Worm (Caenorhabditis elegans): ENCODE measurements around the gene fbxb-18.

The fbxb-18 gene

ce11 chrII:1682218-1682617 lies 6.5 kb downstream of the fbxb-18 start, which contains the start of gene fbxb-26:
Gene fbxb-26, plus strand, starts transcription at chrII:1682518.
- TF ChIP-seq efl-3 (GFP tag; optimal IDR thresholded peaks at IDR 0.05) (no peak), nhr-12 (tag; optimal IDR thresholded peaks at IDR 0.05) (no peak), blmp-1 (tag; optimal IDR thresholded peaks at IDR 0.05) (no peak), vab-15 (tag; optimal IDR thresholded peaks at IDR 0.05) (no peak), ceh-63 (GFP tag; optimal IDR thresholded peaks at IDR 0.05) (no peak), lin-39 (tag; optimal IDR thresholded peaks at IDR 0.05) (no peak)

DNA sequence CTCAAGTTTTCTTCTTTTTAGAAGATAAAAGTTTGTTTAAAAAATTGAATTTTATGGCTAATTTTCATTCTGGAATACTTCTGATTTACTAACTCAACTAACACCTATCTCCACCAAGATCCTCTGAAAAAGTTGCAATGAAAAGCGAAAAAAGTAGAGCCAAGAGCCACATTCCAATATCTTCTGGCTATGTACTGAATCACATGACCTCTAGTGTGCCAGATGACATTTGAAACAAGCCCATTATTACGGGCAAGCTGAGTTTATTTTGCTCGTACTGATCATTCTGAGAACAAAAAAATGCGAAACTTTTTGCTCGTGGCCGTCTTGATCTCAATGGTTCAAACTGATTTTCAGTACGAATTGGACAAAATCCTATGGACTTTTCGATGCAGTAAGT lies 9.6 kb downstream of the fbxb-18 start, which contains the start of gene irld-36:
Gene irld-36, plus strand, starts transcription at position 301 of the 400 bp plus-strand sequence.
- TF ChIP-seq elt-2 (tag; optimal IDR thresholded peaks at IDR 0.05) = no peak
- TF ChIP-seq C16A3.4 (tag; optimal IDR thresholded peaks at IDR 0.05) = no peak
- no peak for TF ChIP-seq dpl-1 (GFP tag; optimal IDR thresholded peaks at IDR 0.05)
- no peak for TF ChIP-seq nhr-76 (tag; optimal IDR thresholded peaks at IDR 0.05)
- no peak for TF ChIP-seq rnt-1 (tag; optimal IDR thresholded peaks at IDR 0.05)
- no peak for TF ChIP-seq nhr-84 (tag; optimal IDR thresholded peaks at IDR 0.05)
- no peak for TF ChIP-seq ama-1 (optimal IDR thresholded peaks at IDR 0.05)
- TF ChIP-seq unc-130 (tag; optimal IDR thresholded peaks at IDR 0.05) = no peak
- no peak for TF ChIP-seq mef-2 (tag; optimal IDR thresholded peaks at IDR 0.05)
- TF ChIP-seq grh-1 (GFP tag; IDR thresholded peaks at IDR 0.05) = no peak
- TF ChIP-seq pag-3 (tag; optimal IDR thresholded peaks at IDR 0.05; ENCODE audit: borderline replicate concordance, insufficient read depth) = no peak
- TF ChIP-seq hlh-4 (tag; optimal IDR thresholded peaks at IDR 0.05) = no peak
- TF ChIP-seq C04F5.9 (tag; optimal IDR thresholded peaks at IDR 0.05) = no peak
- no peak for TF ChIP-seq lin-39 (tag; optimal IDR thresholded peaks at IDR 0.05)
- no peak for TF ChIP-seq Y116A8C.19 (tag; optimal IDR thresholded peaks at IDR 0.05; ENCODE audit: borderline replicate concordance)
- TF ChIP-seq nhr-237 (tag; optimal IDR thresholded peaks at IDR 0.05) = no peak
- TF ChIP-seq nhr-19 (GFP tag; conservative IDR thresholded peaks at IDR 0.05) = no peak
- no peak for TF ChIP-seq mep-1 (tag; optimal IDR thresholded peaks at IDR 0.05)
- no peak for TF ChIP-seq ceh-90 (tag; optimal IDR thresholded peaks at IDR 0.05)

- TF ChIP-seq lin-35 (GFP tag; optimal IDR thresholded peaks at IDR 0.05) = no peak
- TF ChIP-seq nhr-19 (GFP tag; conservative IDR thresholded peaks at IDR 0.05) = no peak
- TF ChIP-seq unc-86 (tag; optimal IDR thresholded peaks at IDR 0.05) = no peak
- TF ChIP-seq snu-23 (GFP tag; optimal IDR thresholded peaks at IDR 0.05) = no peak
- TF ChIP-seq hlh-4 (tag; optimal IDR thresholded peaks at IDR 0.05) = no peak
- no peak for TF ChIP-seq ets-5 (GFP tag; IDR thresholded peaks at IDR 0.05)
- TF ChIP-seq lin-13 (GFP tag; optimal IDR thresholded peaks at IDR 0.05) = no peak
- no peak for TF ChIP-seq ceh-63 (GFP tag; optimal IDR thresholded peaks at IDR 0.05)
- no peak for TF ChIP-seq lsy-2 (tag; optimal IDR thresholded peaks at IDR 0.05)
- TF ChIP-seq elt-2 (tag; optimal IDR thresholded peaks at IDR 0.05) = no peak
- TF ChIP-seq snpc-4 (tag; optimal IDR thresholded peaks at IDR 0.05) = no peak
- no peak for TF ChIP-seq fkh-10 (GFP tag; optimal IDR thresholded peaks at IDR 0.05)
- no peak for TF ChIP-seq irx-1 (tag; optimal IDR thresholded peaks at IDR 0.05)
Measured at ce11 chrII:1676088-1676487, 12.6 kb downstream of the fbxb-18 start, which contains the start of gene fbxb-17. Gene fbxb-17, plus strand, starts transcription at chrII:1676388.

- TF ChIP-seq unc-98 (GFP tag; IDR thresholded peaks at IDR 0.05) (no peak), nhr-28 (tag; optimal IDR thresholded peaks at IDR 0.05) (no peak), C34B4.2 (tag; optimal IDR thresholded peaks at IDR 0.05) (no peak), fkh-8 (tag; optimal IDR thresholded peaks at IDR 0.05) (no peak), lin-14 (GFP tag; optimal IDR thresholded peaks at IDR 0.05) (no peak), elt-3 (tag; optimal IDR thresholded peaks at IDR 0.05) (no peak), ztf-11 (tag; optimal IDR thresholded peaks at IDR 0.05) (no peak), unc-86 (tag; optimal IDR thresholded peaks at IDR 0.05) (no peak)
Measured at ce11 chrII:1672673-1673072, 16.0 kb downstream of the fbxb-18 start.
